Worm (Caenorhabditis elegans) whole organism, young adult: ENCODE measurements around the gene F46B3.8.
A peak's percentile ranks its signal among the peaks of the same experiment; 100 is the strongest.

ENCODE experiments used
- B0019.2 ChIP-seq: fragments of 200-800 bp; sonication (Bioruptor generic); conservative IDR thresholded peaks from 2 replicates; pipeline ENCODE4 v1.3.6; 2022; ENCODE audit warnings: missing genetic modification reagents, missing genetic modification characterization, missing compliant biosample characterization
- F22D6.2 ChIP-seq: sonication (generic microtip); optimal IDR thresholded peaks from 2 replicates; lab custom pipeline; 2016; ENCODE audit warnings: mild to moderate bottlenecking, missing genetic modification characterization, missing compliant biosample characterization
- F37B4.10 ChIP-seq: fragments of 200-800 bp; sonication (Bioruptor generic); IDR thresholded peaks from 2 replicates; pipeline ENCODE4 v1.3.6; 2022; ENCODE audit warnings: missing genetic modification characterization, missing compliant biosample characterization
- F39B2.1 ChIP-seq: fragments of 200-800 bp; sonication (Bioruptor generic); IDR thresholded peaks from 2 replicates; pipeline ENCODE4 v1.3.6; 2022; ENCODE audit warnings: missing genetic modification reagents, missing genetic modification characterization, missing compliant biosample characterization
- F49E8.2 ChIP-seq: sonication (generic microtip); optimal IDR thresholded peaks from 3 replicates; lab custom pipeline; 2017; ENCODE audit warnings: missing genetic modification characterization, mild to moderate bottlenecking, missing compliant biosample characterization, antibody characterized with exemption, moderate library complexity; ENCODE audit not compliant: insufficient read depth
- F55B11.4 ChIP-seq: sonication (generic microtip); optimal IDR thresholded peaks from 2 replicates; lab custom pipeline; 2016; ENCODE audit warnings: missing compliant biosample characterization, missing genetic modification characterization, borderline replicate concordance; ENCODE audit not compliant: insufficient read depth
- T26A5.8 ChIP-seq: sonication (generic microtip); optimal IDR thresholded peaks from 2 replicates; lab custom pipeline; 2016; ENCODE audit warnings: missing genetic modification characterization, missing compliant biosample characterization
- Y53G8AR.9 ChIP-seq: fragments of 200-800 bp; sonication (Bioruptor generic); conservative IDR thresholded peaks from 2 replicates; pipeline ENCODE4 v1.3.6; 2022; ENCODE audit warnings: missing genetic modification reagents, missing genetic modification characterization, missing compliant biosample characterization
- ZK185.1 ChIP-seq: sonication (generic microtip); optimal IDR thresholded peaks from 2 replicates; lab custom pipeline; 2016; ENCODE audit warnings: mild to moderate bottlenecking, missing genetic modification characterization, missing compliant biosample characterization; ENCODE audit not compliant: poor library complexity, severe bottlenecking
- ama-1 ChIP-seq, 3 experiments: fragments of 150-350 bp in 1 of 3; sonication (generic microtip) in 2 of 3; optimal IDR thresholded peaks; 2 replicates each; lab custom pipeline; 2014 to 2018; ENCODE audit warnings: missing biosample characterization in 2 of 3, missing genetic modification characterization in 2 of 3, missing genetic modification reagents in 2 of 3
- aptf-3 ChIP-seq: fragments of 200-800 bp; sonication (Bioruptor generic); IDR thresholded peaks from 2 replicates; pipeline ENCODE4 v1.3.6; 2022; ENCODE audit warnings: missing genetic modification characterization, missing compliant biosample characterization
- attf-6 ChIP-seq: fragments of 200-800 bp; sonication (Bioruptor generic); IDR thresholded peaks from 2 replicates; pipeline ENCODE4 v1.3.6; 2022; ENCODE audit warnings: missing genetic modification reagents, missing genetic modification characterization, missing compliant biosample characterization
- ccch-3 ChIP-seq: fragments of 200-800 bp; sonication (Bioruptor generic); optimal IDR thresholded peaks from 2 replicates; lab custom pipeline; 2018; ENCODE audit warnings: mild to moderate bottlenecking, missing genetic modification characterization, missing compliant biosample characterization
- cebp-1 ChIP-seq, 2 experiments: fragments of 200-800 bp in 1 of 2; sonication (Bioruptor generic) in 1 of 2; sonication (generic microtip) in 1 of 2; IDR thresholded peaks in 1 of 2; optimal IDR thresholded peaks in 1 of 2; 2 replicates each; pipeline versions ENCODE4 v1.3.6 to Lab custom; 2017 to 2022; ENCODE audit warnings: missing compliant biosample characterization in 2 of 2, missing genetic modification characterization in 2 of 2, mild to moderate bottlenecking in 1 of 2, missing genetic modification reagents in 1 of 2, moderate library complexity in 1 of 2
- ceh-40 ChIP-seq: fragments of 200-800 bp; sonication (Bioruptor generic); IDR thresholded peaks from 2 replicates; pipeline ENCODE4 v1.3.6; 2022; ENCODE audit warnings: missing genetic modification characterization, missing compliant biosample characterization
- ceh-79 ChIP-seq: sonication (generic microtip); optimal IDR thresholded peaks from 2 replicates; lab custom pipeline; 2017; ENCODE audit warnings: mild to moderate bottlenecking, missing genetic modification characterization, missing compliant biosample characterization
- die-1 ChIP-seq: sonication (generic microtip); optimal IDR thresholded peaks from 2 replicates; lab custom pipeline; 2016; ENCODE audit warnings: missing genotype, mild to moderate bottlenecking, missing genetic modification characterization, missing compliant biosample characterization
- efl-1 ChIP-seq: fragments of 150-350 bp; optimal IDR thresholded peaks from 2 replicates; lab custom pipeline; 2014; ENCODE audit warnings: missing biosample characterization, missing genetic modification reagents, missing genetic modification characterization
- ekl-4 ChIP-seq: fragments of 200-800 bp; sonication (Bioruptor generic); IDR thresholded peaks from 2 replicates; pipeline ENCODE4 v1.3.6; 2022; ENCODE audit warnings: missing genetic modification reagents, missing genetic modification characterization, missing compliant biosample characterization
- fkh-3 ChIP-seq: sonication (generic microtip); optimal IDR thresholded peaks from 2 replicates; lab custom pipeline; 2016; ENCODE audit warnings: mild to moderate bottlenecking, missing genetic modification characterization, missing compliant biosample characterization
- hlh-12 ChIP-seq: sonication (generic microtip); optimal IDR thresholded peaks from 2 replicates; lab custom pipeline; 2016; ENCODE audit warnings: missing genetic modification characterization, missing compliant biosample characterization
- hsf-1 ChIP-seq: fragments of 200-800 bp; sonication (Bioruptor generic); IDR thresholded peaks from 2 replicates; pipeline ENCODE4 v1.3.6; 2022; ENCODE audit warnings: missing genetic modification reagents, missing genetic modification characterization, missing compliant biosample characterization
- lin-54 ChIP-seq: fragments of 200-800 bp; sonication (Bioruptor generic); optimal IDR thresholded peaks from 2 replicates; lab custom pipeline; 2018; ENCODE audit warnings: mild to moderate bottlenecking, missing genetic modification characterization, missing compliant biosample characterization
- lsy-27 ChIP-seq: sonication (generic microtip); optimal IDR thresholded peaks from 2 replicates; lab custom pipeline; 2017; ENCODE audit warnings: missing genetic modification characterization, mild to moderate bottlenecking, missing compliant biosample characterization, antibody characterized with exemption, missing genotype, borderline replicate concordance; ENCODE audit not compliant: insufficient read depth
- mel-28 ChIP-seq: sonication (generic microtip); optimal IDR thresholded peaks from 2 replicates; lab custom pipeline; 2016; ENCODE audit warnings: borderline replicate concordance, mild to moderate bottlenecking, missing genetic modification characterization, missing compliant biosample characterization
- nfya-1 ChIP-seq: sonication (generic microtip); optimal IDR thresholded peaks from 2 replicates; lab custom pipeline; 2017; ENCODE audit warnings: antibody characterized with exemption, missing compliant biosample characterization, missing genetic modification characterization, borderline replicate concordance; ENCODE audit not compliant: insufficient read depth
- nfya-2 ChIP-seq: fragments of 200-800 bp; sonication (Bioruptor generic); IDR thresholded peaks from 2 replicates; pipeline ENCODE4 v1.3.6; 2022; ENCODE audit warnings: missing genetic modification reagents, missing genetic modification characterization, missing compliant biosample characterization
- nhr-27 ChIP-seq: fragments of 200-800 bp; sonication (Bioruptor generic); optimal IDR thresholded peaks from 2 replicates; lab custom pipeline; 2018; ENCODE audit warnings: mild to moderate bottlenecking, missing genetic modification characterization, moderate library complexity, missing compliant biosample characterization
- rcor-1 ChIP-seq: fragments of 200-800 bp; sonication (Bioruptor generic); IDR thresholded peaks from 2 replicates; pipeline ENCODE4 v1.3.6; 2022; ENCODE audit warnings: missing genetic modification reagents, missing genetic modification characterization, missing compliant biosample characterization
- rec-8 ChIP-seq, 2 experiments: sonication (generic microtip); optimal IDR thresholded peaks; 2 replicates each; lab custom pipeline; 2016; ENCODE audit warnings: mild to moderate bottlenecking in 2 of 2, missing genetic modification characterization in 2 of 2, missing genetic modification reagents in 2 of 2, missing genotype in 2 of 2, missing biosample characterization in 1 of 2, missing compliant biosample characterization in 1 of 2, moderate library complexity in 1 of 2
- snpc-3.4 ChIP-seq: sonication (generic microtip); optimal IDR thresholded peaks from 2 replicates; lab custom pipeline; 2017; ENCODE audit warnings: missing genetic modification characterization, mild to moderate bottlenecking, missing compliant biosample characterization, antibody characterized with exemption, moderate library complexity, missing genotype, missing genetic modification reagents
- zfh-2 ChIP-seq: fragments of 200-800 bp; sonication (Bioruptor generic); conservative IDR thresholded peaks from 2 replicates; pipeline ENCODE4 v1.3.6; 2022; ENCODE audit warnings: missing genetic modification reagents, missing genetic modification characterization, missing compliant biosample characterization
- ztf-25 ChIP-seq: fragments of 200-800 bp; sonication (Bioruptor generic); IDR thresholded peaks from 2 replicates; pipeline ENCODE4 v1.3.6; 2022; ENCODE audit warnings: missing genetic modification reagents, missing genetic modification characterization, missing compliant biosample characterization
- ztf-26 ChIP-seq: sonication (generic microtip); optimal IDR thresholded peaks from 2 replicates; lab custom pipeline; 2017; ENCODE audit warnings: missing genetic modification characterization, missing compliant biosample characterization
- ztf-6 ChIP-seq: fragments of 200-800 bp; sonication (Bioruptor generic); IDR thresholded peaks from 2 replicates; pipeline ENCODE4 v1.3.6; 2022; ENCODE audit warnings: missing genetic modification reagents, missing genetic modification characterization, missing compliant biosample characterization

The F46B3.8 gene

DNA sequence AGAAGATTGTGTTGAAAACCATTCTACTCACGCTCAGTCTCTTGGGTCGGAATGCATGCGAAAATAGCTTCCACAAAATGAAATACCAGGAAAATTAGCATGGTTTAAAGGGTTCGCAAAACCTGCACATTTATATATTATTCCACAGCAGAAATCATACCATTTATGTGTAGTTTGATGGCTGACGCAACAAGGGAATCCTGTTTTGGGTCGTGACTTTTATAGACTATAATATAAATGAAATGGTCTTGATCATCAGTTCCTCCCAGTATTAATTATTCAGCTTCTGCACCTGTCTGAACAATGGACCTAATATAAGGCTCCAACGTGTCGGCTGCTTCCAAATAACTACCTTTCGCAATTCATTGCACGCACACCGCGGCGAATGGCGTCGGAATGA is at the start of gene F46B3.8:
TSS of gene F46B3.8 (minus strand) at position 101 of the 400 bp plus-strand sequence.
- TF ChIP-seq fkh-3 (tag; lab: Kevin White, UChicago) (no peak), die-1 (tag; lab: Kevin White, UChicago) (no peak), nhr-27 (tag; lab: Kevin White, UChicago) (no peak), nfya-2 (no peak), nfya-1 (tag; lab: Kevin White, UChicago) (no peak), rcor-1 (GFP tag; lab: Robert Waterston, UW) (no peak), F55B11.4 (tag; lab: Kevin White, UChicago) (no peak), ceh-79 (tag; lab: Kevin White, UChicago) (no peak), F37B4.10 (no peak), Y53G8AR.9 (GFP tag; lab: Robert Waterston, UW) (no peak), efl-1 (GFP tag; lab: Kevin White, UChicago) (no peak), ama-1 (optimal IDR thresholded peaks at IDR 0.05; lab: Kevin White, UChicago) (no peak), ama-1 (GFP tag; optimal IDR thresholded peaks at IDR 0.05; lab: Kevin White, UChicago) (no peak), ZK185.1 (no peak)

DNA sequence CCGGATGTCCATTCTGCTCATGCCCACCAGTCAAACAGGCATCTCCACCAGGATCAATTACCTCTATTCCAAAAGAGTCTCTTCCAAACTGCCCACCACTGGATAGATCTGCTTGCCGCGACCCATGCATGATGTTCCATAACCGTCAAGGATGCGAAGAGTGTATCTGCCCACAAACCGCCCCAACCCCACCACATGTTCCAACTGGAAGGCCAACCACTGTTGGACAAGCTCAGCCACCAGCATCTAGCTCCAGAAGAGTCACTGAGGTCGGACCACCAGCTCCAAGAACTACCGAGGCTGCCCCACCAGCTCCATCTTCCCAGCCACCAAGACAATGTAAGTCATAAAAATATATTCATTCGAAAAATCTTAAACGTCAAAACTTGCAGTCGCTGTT is 47.7 kb upstream of the F46B3.8 start:
- TF ChIP-seq zfh-2 (GFP tag; lab: Robert Waterston, UW), result peak; percentile 54; the same call in 1 of the 2 replicates
- no peak for TF ChIP-seq ztf-25 (GFP tag; lab: Robert Waterston, UW)
- TF ChIP-seq lin-54, result no peak
- TF ChIP-seq, all 124 proteins: peak for 1

DNA sequence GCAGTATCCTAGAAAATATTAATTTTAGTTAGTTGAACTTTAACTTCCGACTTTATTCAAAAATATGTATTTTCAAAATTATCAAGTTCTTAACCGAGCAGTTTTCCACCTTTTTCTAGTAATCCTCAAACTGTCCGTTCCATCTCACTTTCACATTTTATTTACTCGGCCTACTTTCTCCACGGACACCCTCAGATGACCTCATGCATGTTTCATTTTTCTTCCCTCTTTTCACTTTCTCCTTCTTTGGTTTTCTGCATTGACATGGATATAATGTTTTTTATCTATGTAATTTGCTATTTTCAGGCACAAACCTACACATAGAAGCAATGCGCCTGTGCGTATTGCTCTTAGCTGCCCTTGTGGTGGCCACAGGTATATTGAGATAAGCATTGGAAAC is 43.9 kb upstream of the F46B3.8 start, which contains the start of gene mlt-11:
TSS of gene mlt-11 (plus strand) at position 301 of the 400 bp plus-strand sequence.
- TF ChIP-seq T26A5.8 (no peak), cebp-1 (GFP tag; IDR thresholded peaks at IDR 0.05; lab: Robert Waterston, UW) (no peak), cebp-1 (tag; optimal IDR thresholded peaks at IDR 0.05; lab: Kevin White, UChicago) (no peak), rec-8 (tag; optimal IDR thresholded peaks at IDR 0.05; lab: Kevin White, UChicago) (no peak), attf-6 (GFP tag; lab: Robert Waterston, UW) (no peak), hlh-12 (tag; lab: Kevin White, UChicago) (no peak), ekl-4 (no peak), hsf-1 (GFP tag; lab: Robert Waterston, UW) (no peak), ztf-26 (no peak), snpc-3.4 (tag; lab: Kevin White, UChicago) (no peak), lsy-27 (tag; lab: Kevin White, UChicago) (no peak), aptf-3 (GFP tag; lab: Robert Waterston, UW) (no peak)

DNA sequence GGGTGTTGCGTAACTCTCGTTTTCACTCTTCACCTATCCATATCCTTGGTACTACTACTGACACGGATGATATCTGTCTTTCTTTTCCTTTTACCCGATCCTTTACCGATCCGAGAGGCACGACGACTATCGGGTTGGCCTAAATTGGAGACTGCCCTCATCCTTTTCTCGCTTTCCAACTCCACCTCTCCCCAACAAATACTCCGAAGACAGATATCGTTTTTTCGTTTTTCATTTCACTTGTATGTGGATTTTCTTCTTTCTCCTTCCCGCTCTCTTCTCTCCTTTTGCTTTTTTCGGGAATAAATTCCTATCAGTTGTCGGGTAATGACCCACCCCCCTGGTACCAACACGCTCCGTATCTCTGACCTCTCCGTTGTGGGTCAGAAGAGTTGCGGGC is 42.0 kb upstream of the F46B3.8 start:
- TF ChIP-seq F22D6.2 (tag; lab: Kevin White, UChicago), result no peak
- TF ChIP-seq F49E8.2, result no peak
- TF ChIP-seq rcor-1 (GFP tag; lab: Robert Waterston, UW), result no peak

DNA sequence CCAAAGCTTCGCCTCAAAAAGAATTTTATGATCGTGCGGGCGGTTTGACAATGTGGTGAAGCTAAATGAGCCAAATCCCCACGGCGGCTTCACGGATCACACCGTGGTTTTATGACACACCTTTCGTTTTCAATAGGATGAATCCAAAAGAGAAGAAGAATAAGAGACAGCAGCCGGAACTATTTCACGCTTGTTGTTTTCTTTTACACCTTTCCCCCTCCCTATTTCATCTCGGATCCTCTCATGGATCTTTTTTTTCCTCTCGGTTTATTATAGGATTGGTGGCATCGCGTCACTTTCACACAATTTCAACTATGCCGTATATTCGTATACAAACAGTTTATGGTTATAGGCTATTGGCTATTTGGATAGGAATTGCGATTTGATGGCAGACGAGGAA is 40.8 kb upstream of the F46B3.8 start:
- TF ChIP-seq hsf-1 (GFP tag; lab: Robert Waterston, UW) (no peak), F55B11.4 (tag; lab: Kevin White, UChicago) (no peak), ztf-6 (no peak), mel-28 (tag; lab: Kevin White, UChicago) (no peak), B0019.2 (GFP tag; lab: Robert Waterston, UW) (no peak), rec-8 (tag; optimal IDR thresholded peaks at IDR 0.05; lab: Kevin White, UChicago) (no peak), ccch-3 (GFP tag; lab: Kevin White, UChicago) (no peak), F39B2.1 (no peak), ceh-40 (GFP tag; lab: Robert Waterston, UW) (no peak)
